Worm (Caenorhabditis elegans): ENCODE results near the gene lgg-3.

lgg-3 gene

ce11 chrIII:5697963-5698730 is at the start of gene lgg-3, which contains the start of gene rgs-5:
Gene lgg-3, minus strand, starts transcription at chrIII:5698013.
Gene rgs-5, plus strand, starts transcription at chrIII:5698555.
- no peak for TF ChIP-seq unc-62 (GFP tag; optimal IDR thresholded peaks at IDR 0.05)

- TF ChIP-seq unc-62 (GFP tag; optimal IDR thresholded peaks at IDR 0.05): no peak
These were observed 49.4 kb upstream of the lgg-3 start, which contains the start of gene B0244.4 for ce11 chrIII:5747185-5747584. Gene B0244.4, plus strand, starts transcription at chrIII:5747485.

- TF ChIP-seq unc-62 (GFP tag; optimal IDR thresholded peaks at IDR 0.05): no peak
These were observed 46.8 kb upstream of the lgg-3 start, which contains the start of gene B0244.5 for ce11 chrIII:5744579-5744978. Gene B0244.5, plus strand, starts transcription at chrIII:5744879.

DNA sequence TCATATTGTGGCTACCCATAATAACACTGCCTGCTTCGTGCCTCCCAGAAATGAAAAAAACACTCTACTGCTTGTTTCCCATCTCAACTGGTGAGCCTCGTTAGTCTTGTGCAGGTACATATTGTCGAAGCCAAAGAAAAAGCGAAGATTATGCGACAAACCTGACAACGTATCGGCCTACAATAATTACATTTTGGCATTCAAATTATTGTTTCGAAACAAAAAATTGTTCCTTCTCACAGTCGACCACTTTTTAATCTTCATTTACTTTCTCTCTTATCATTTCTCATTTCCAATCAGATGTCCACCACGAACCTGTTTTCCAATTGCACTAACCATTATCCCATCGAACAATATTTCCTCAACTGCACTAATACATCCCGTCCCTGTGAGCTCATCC is 45.3 kb upstream of the lgg-3 start, which contains the start of gene B0244.15:
Gene B0244.15 (plus strand): TSS at position 301 of the 400 bp plus-strand sequence.
- no peak for TF ChIP-seq unc-62 (GFP tag; optimal IDR thresholded peaks at IDR 0.05)

DNA sequence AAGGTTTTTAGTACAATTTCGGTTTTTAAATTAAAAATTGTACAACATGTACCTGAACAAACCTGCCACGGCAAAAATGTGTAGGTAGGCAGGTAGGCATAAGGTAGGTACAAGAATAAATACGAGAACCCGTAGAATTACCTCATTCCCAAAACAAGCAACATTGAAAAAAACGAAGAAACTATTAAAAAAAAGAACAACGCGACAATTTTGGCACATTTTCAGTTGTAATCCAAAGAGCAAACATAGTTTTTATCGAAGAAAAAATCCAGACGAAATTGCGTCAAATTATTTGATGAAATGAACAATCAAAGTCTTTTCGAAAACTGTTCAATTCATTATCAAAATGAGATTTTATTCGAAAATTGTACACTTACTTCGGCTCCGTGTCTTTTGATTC is 42.9 kb upstream of the lgg-3 start, which contains the start of gene B0244.16:
Gene B0244.16 (plus strand): TSS at position 301 of the 400 bp plus-strand sequence.
- TF ChIP-seq unc-62 (GFP tag; optimal IDR thresholded peaks at IDR 0.05): no peak

ce11 chrIII:5737708-5738107 is 39.9 kb upstream of the lgg-3 start, which contains the start of gene B0244.6:
Gene B0244.6, plus strand, starts transcription at chrIII:5738008.
- no peak for TF ChIP-seq unc-62 (GFP tag; optimal IDR thresholded peaks at IDR 0.05)

DNA sequence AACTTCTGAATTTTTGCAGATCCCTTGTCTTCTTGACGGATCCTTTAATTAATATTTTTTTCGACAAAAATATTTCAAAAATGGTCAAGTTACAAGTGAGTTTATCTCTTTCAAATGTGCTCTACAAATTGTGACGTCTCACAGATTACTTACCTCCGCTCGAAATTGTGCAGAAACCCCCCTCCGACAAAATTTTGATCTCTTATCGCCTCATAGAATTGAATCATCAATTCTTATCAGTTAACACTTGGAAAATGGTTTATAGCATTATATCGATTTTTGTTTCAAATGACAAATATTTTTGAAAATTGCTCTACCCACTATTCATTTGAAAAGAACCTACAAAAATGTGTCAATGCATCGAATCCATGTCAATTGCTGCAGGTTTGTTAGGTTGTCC is 37.1 kb upstream of the lgg-3 start, which contains the start of gene B0244.10:
Gene B0244.10 (plus strand): TSS at position 254 of the 400 bp plus-strand sequence.
- TF ChIP-seq unc-62 (GFP tag; optimal IDR thresholded peaks at IDR 0.05): no peak

ce11 chrIII:5734328-5734727 is 36.5 kb upstream of the lgg-3 start:
- no peak for TF ChIP-seq unc-62 (GFP tag; optimal IDR thresholded peaks at IDR 0.05)

DNA sequence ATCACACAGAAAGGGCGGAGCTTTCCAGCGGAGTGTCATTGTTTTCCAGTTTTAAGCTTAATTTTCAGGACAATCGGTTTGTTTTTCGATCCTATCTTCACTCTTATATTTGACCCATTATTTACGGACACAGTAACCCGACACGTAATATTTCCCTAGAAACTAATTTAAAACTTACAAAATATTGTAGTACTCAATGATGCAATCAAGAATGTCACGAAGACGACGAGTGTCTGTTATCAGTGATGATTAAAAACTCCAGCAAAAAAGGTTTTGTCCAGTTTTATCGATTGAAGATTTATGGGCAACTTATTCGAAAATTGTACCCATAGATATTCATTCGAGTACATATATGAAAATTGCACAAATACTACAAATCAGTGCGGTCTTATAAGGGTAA is 35.1 kb upstream of the lgg-3 start, which contains the start of gene B0244.17:
Gene B0244.17 (plus strand): TSS at position 301 of the 400 bp plus-strand sequence.
- no peak for TF ChIP-seq unc-62 (GFP tag; optimal IDR thresholded peaks at IDR 0.05)

DNA sequence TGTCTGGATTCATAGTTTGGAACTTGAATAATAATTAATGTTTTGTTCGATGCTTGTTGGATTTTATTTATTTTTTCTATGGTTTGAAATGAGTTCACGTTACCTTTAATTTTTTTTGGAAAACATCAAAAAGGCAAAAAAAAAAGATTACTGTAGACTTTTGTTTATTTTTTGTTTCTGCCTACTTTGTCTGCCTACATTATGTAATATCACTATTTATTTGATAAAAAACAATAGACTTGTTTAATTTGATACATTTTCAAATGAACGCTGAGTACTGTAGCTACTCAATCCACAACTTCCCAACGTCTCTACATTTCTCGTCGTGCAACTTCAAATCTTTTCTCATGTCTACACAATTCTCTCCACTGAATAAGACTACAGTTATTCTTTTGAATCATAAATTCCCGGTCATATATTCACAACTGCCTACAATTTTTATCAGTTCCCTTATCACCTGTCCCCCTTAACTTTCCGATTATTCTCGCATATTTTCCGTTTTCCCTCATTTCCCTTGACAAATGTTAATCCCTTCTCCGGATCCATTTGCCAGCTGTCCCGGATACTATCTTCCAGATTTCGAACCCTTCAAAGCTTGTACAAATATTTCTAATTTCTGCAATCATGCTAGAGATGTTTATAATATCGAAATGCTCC is 33.3 kb upstream of the lgg-3 start, which contains the start of the genes B0244.9 and B0244.7:
Gene B0244.9 (minus strand): TSS at position 51 of the 657 bp plus-strand sequence.
Gene B0244.7 (plus strand): TSS at position 522 of the 657 bp plus-strand sequence.
- no peak for TF ChIP-seq unc-62 (GFP tag; optimal IDR thresholded peaks at IDR 0.05)

- TF ChIP-seq unc-62 (GFP tag; optimal IDR thresholded peaks at IDR 0.05): no peak
These were observed 32.2 kb upstream of the lgg-3 start for ce11 chrIII:5730041-5730440.

DNA sequence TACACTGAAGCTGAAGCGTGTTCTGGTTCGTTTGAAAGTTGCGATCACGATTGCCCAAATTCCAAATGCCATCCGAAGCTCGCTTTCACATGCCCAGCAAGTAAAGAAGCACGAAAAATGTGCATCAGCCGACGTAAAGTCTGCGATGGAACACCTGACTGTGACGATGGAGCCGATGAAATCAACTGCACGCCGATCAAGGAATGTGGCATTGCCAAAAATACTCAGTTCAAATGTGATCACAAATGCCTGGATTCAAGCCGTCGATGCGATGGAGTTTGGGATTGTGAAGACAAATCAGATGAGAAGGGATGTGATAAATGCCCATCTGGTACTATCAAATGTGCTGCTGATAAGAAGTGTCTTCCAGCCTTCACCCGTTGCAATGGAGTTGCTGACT is 31.6 kb upstream of the lgg-3 start:
- TF ChIP-seq unc-62 (GFP tag; optimal IDR thresholded peaks at IDR 0.05): no peak

- TF ChIP-seq unc-62 (GFP tag; optimal IDR thresholded peaks at IDR 0.05): no peak
These were observed 30.0 kb upstream of the lgg-3 start, which contains the start of gene egg-1 for ce11 chrIII:5727827-5728226. Gene egg-1, plus strand, starts transcription at chrIII:5728180.

DNA sequence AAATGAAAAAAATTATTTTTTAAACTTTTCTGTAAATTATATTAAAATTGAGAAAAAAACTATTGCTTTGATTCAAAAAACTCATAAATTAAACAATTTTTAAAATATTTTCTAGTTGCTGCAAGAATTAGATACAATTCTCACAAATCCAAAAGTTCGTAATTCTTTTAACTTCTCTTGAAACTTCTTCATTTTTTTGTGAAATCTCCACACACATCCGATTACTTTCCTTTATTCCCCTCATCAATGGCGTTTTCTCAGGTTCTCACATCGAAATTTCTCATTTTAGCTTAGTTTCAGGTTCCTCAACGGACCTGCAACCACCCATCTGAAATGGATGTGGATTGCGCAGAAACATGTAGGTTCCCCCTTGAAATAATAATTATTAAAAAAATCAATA is 24.7 kb upstream of the lgg-3 start, which contains the start of gene wrm-1:
Gene wrm-1 (plus strand): TSS at position 301 of the 400 bp plus-strand sequence.
- no peak for TF ChIP-seq unc-62 (GFP tag; optimal IDR thresholded peaks at IDR 0.05)

DNA sequence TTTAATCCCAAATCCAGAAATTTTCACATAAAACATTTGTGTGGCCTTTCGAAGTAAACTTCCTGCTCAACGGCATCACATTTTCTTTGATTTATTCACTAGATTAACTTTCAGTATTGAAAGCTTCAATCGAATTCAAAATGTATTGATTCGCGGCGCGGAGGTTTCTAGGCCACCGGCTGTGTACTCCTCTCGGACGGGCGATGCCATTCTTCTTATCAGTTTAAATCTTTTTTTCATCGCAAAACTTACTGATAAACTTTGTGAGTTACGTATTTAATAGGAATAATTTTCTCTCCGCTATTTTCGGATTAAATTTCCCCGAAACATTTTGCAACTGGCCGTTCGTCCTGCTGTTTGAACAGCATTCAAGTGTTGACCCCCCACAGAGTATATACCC is 24.1 kb upstream of the lgg-3 start:
- no peak for TF ChIP-seq unc-62 (GFP tag; optimal IDR thresholded peaks at IDR 0.05)

DNA sequence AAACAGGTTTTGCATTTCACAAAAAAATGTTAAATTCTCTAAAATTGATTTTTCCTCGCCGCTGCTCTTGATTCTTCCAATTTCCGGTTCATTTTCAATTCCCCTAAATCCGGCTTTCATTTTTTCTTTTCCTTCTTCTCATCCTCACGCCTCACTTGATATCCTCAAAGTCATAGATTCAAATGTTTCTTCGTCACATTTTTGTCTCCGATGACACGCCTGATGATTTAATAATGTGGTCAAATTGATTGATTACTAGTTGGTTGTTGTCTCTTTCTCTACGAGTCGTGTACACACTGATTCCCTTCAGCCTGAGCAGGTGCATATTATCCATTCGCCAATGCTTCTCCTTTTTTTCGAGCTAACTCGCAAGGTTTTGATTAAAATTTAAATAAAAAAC is 23.7 kb upstream of the lgg-3 start:
- TF ChIP-seq unc-62 (GFP tag; optimal IDR thresholded peaks at IDR 0.05): no peak
